Fruit fly (Drosophila melanogaster) whole organism, embryonic: Measurements from ENCODE around the gene CCAP-R.
A peak's percentile ranks its signal among the peaks of the same experiment; 100 is the strongest.

Source experiments
- B-H1 ChIP-seq: fragments of 200-800 bp; sonication (Bioruptor generic); IDR thresholded peaks from 3 replicates; pipeline ENCODE4 v1.3.6; 2022; ENCODE audit warnings: missing biosample characterization, missing genetic modification characterization
- CG11456 ChIP-seq: fragments of 200-800 bp; sonication (Bioruptor generic); IDR thresholded peaks from 3 replicates; pipeline ENCODE4 v1.3.6; 2022; ENCODE audit warnings: missing biosample characterization, missing genetic modification characterization
- CG13287 ChIP-seq: fragments of 200-800 bp; sonication (Bioruptor generic); IDR thresholded peaks from 2 replicates; pipeline ENCODE4 v1.3.6; 2022; ENCODE audit warnings: missing biosample characterization, missing genetic modification characterization; ENCODE audit not compliant: partially characterized antibody
- CG30431 ChIP-seq: fragments of 200-800 bp; sonication (Bioruptor generic); optimal IDR thresholded peaks from 2 replicates; lab custom pipeline; 2017; ENCODE audit warnings: missing biosample characterization, missing genetic modification characterization
- CG6175 ChIP-seq: fragments of 200-800 bp; sonication (Bioruptor generic); IDR thresholded peaks from 3 replicates; pipeline ENCODE4 v1.3.6; 2022; ENCODE audit warnings: missing biosample characterization, missing genetic modification characterization
- CG9817 ChIP-seq: fragments of 200-800 bp; sonication (Bioruptor generic); optimal IDR thresholded peaks from 2 replicates; lab custom pipeline; 2018; ENCODE audit warnings: missing biosample characterization, mild to moderate bottlenecking, missing genetic modification characterization, moderate library complexity
- Doc2 ChIP-seq: fragments of 200-800 bp; sonication (Bioruptor generic); IDR thresholded peaks from 2 replicates; pipeline ENCODE4 v1.3.6; 2022; ENCODE audit warnings: missing biosample characterization, missing genetic modification characterization
- Drgx ChIP-seq: fragments of 200-800 bp; sonication (Bioruptor generic); IDR thresholded peaks from 2 replicates; pipeline ENCODE4 v1.3.6; 2022; ENCODE audit warnings: missing biosample characterization, missing genetic modification characterization
- Ets65A ChIP-seq: fragments of 200-800 bp; sonication (Bioruptor generic); peaks from one replicate; lab custom pipeline; 2016; ENCODE audit warnings: missing biosample characterization, missing genetic modification characterization
- Hr39 ChIP-seq: fragments of >200 bp; optimal IDR thresholded peaks from 2 replicates; lab custom pipeline; 2017
- MBD-R2 ChIP-seq: fragments of 200-800 bp; sonication (Bioruptor generic); IDR thresholded peaks from 2 replicates; pipeline ENCODE4 v1.3.6; 2022; ENCODE audit warnings: missing biosample characterization, missing genetic modification characterization
- NFAT ChIP-seq: fragments of 200-800 bp; sonication (Bioruptor generic); IDR thresholded peaks from 2 replicates; pipeline ENCODE4 v1.3.6; 2022; ENCODE audit warnings: missing biosample characterization, missing genetic modification characterization
- Nf-YC ChIP-seq: fragments of 200-800 bp; optimal IDR thresholded peaks from 3 replicates; lab custom pipeline; 2019; ENCODE audit warnings: missing biosample characterization, mild to moderate bottlenecking, missing genetic modification characterization, moderate library complexity
- Poxn ChIP-seq: fragments of 200-800 bp; sonication (Bioruptor generic); IDR thresholded peaks from 2 replicates; pipeline ENCODE4 v1.3.6; 2022; ENCODE audit warnings: missing biosample characterization, missing genetic modification characterization
- Rx ChIP-seq: fragments of 200-800 bp; sonication (Bioruptor generic); IDR thresholded peaks from 2 replicates; pipeline ENCODE4 v1.3.6; 2022; ENCODE audit warnings: missing biosample characterization, missing genetic modification characterization
- chn ChIP-seq: fragments of 200-800 bp; sonication (Bioruptor generic); optimal IDR thresholded peaks from 2 replicates; lab custom pipeline; 2016; ENCODE audit warnings: missing biosample characterization, missing genetic modification characterization
- dysf ChIP-seq: fragments of 200-800 bp; sonication (Bioruptor generic); IDR thresholded peaks from 3 replicates; pipeline ENCODE4 v1.3.6; 2022; ENCODE audit warnings: missing biosample characterization, missing genetic modification characterization
- kah ChIP-seq: fragments of 200-800 bp; sonication (Bioruptor generic); optimal IDR thresholded peaks from 2 replicates; lab custom pipeline; 2018; ENCODE audit warnings: missing biosample characterization, mild to moderate bottlenecking, missing genetic modification characterization
- ken ChIP-seq: fragments of 200-800 bp; sonication (Bioruptor generic); IDR thresholded peaks from 3 replicates; pipeline ENCODE4 v1.3.6; 2022; ENCODE audit warnings: missing biosample characterization, missing genetic modification characterization
- onecut ChIP-seq: fragments of 200-800 bp; sonication (Bioruptor generic); IDR thresholded peaks from 2 replicates; pipeline ENCODE4 v1.3.6; 2022; ENCODE audit warnings: missing biosample characterization, missing genetic modification characterization
- org-1 ChIP-seq: fragments of 200-800 bp; sonication (Bioruptor generic); optimal IDR thresholded peaks from 2 replicates; lab custom pipeline; 2017; ENCODE audit warnings: missing biosample characterization, missing genetic modification characterization
- pan ChIP-seq, 4 experiments: fragments of >200 bp in 3 of 4; fragments of 200-800 bp in 1 of 4; sonication (Bioruptor generic) in 1 of 4; optimal IDR thresholded peaks in 3 of 4; IDR thresholded peaks in 1 of 4; 2 replicates each; pipeline versions ENCODE4 v1.3.6 to Lab custom; 2017 to 2022; ENCODE audit warnings: missing biosample characterization in 2 of 4, missing genetic modification characterization in 2 of 4, mixed read lengths in 1 of 4
- prd ChIP-seq, 3 experiments: fragments of >200 bp in 2 of 3; fragments of 200-800 bp in 1 of 3; sonication (Bioruptor generic) in 1 of 3; optimal IDR thresholded peaks in 2 of 3; IDR thresholded peaks in 1 of 3; 2 replicates in 2 of 3; 3 replicates in 1 of 3; pipeline versions ENCODE4 v1.3.6 to Lab custom; 2017 to 2022; ENCODE audit warnings: missing biosample characterization in 1 of 3, missing genetic modification characterization in 1 of 3
- row ChIP-seq: fragments of 200-800 bp; sonication (Bioruptor generic); IDR thresholded peaks from 3 replicates; pipeline ENCODE4 v1.3.6; 2022; ENCODE audit warnings: missing biosample characterization, missing genetic modification characterization
- sc ChIP-seq, 3 experiments: fragments of >200 bp in 2 of 3; fragments of 200-800 bp in 1 of 3; sonication (Bioruptor generic) in 1 of 3; optimal IDR thresholded peaks; 2 replicates in 2 of 3; 3 replicates in 1 of 3; lab custom pipeline; 2017; ENCODE audit warnings: mild to moderate bottlenecking in 1 of 3, missing biosample characterization in 1 of 3, missing genetic modification characterization in 1 of 3, missing genetic modification reagents in 1 of 3
- ssp ChIP-seq: fragments of 200-800 bp; sonication (Bioruptor generic); IDR thresholded peaks from 2 replicates; pipeline ENCODE4 v1.3.6; 2022; ENCODE audit warnings: missing biosample characterization, missing genetic modification characterization
- sug ChIP-seq: fragments of 200-800 bp; optimal IDR thresholded peaks from 2 replicates; lab custom pipeline; 2019; ENCODE audit warnings: missing biosample characterization, mild to moderate bottlenecking, missing genetic modification characterization, moderate library complexity

The CCAP-R gene

DNA sequence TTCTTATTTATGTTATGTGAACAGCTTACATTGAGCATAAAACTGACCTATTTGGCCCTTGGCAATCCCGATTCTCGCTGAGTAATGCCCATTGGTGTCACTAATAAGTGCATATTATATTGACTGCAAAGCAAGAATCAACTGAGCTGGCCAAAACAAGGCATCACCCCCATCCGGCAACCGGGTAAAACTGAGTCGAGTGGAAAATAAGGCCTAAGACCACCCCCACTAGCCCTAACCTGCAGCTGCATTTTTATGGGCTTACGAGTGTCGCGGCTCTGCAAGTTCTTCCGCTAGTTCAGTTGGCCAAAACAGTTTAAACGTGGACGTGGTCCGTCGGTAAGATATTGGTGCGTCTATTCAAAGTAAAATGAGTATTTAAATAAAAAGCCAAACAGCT, 5.6 kb upstream of the CCAP-R start, which contains the start of gene boss:
Gene boss, plus strand, starts transcription at position 301 of the 400 bp plus-strand sequence.
- TF ChIP-seq Drgx (no peak), Ets65A (GFP tag; lab: Kevin White, UChicago) (peak; percentile 69)
- TF ChIP-seq, all 482 proteins: peak for 1

DNA sequence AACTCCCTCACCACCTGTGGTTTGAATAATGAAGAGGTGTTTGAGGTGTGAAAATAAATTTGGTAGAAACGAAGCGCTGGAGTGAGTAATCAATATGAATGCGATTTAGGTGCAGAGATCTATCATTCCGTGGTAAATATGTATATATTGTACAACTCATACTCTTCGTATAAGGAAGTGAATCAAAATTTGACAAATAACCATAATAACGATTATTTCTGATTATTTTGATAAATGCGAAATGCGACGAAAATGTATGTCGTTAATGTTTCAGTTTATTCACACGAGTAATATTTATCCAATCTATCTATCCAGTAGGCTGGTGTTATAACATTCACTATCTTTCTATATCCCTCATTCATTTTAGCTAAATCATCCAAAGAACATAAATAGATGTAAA, 2.9 kb upstream of the CCAP-R start, which contains the start of gene CG14540:
Gene CG14540, plus strand, starts transcription at position 301 of the 400 bp plus-strand sequence.
- TF ChIP-seq B-H1 (GFP tag; lab: Robert Waterston, UW) (no peak), prd (optimal IDR thresholded peaks at IDR 0.05; lab: Kevin White, UChicago) (no peak), prd (GFP tag; IDR thresholded peaks at IDR 0.05; lab: Robert Waterston, UW) (no peak)

- TF ChIP-seq pan (optimal IDR thresholded peaks at IDR 0.05; lab: Kevin White, UChicago) (no peak), pan (GFP tag; optimal IDR thresholded peaks at IDR 0.05 in 1 of 2, IDR thresholded peaks at IDR 0.05 in 1 of 2) (peak in 1 of 2 experiments; percentile 13), Hr39 (lab: Kevin White, UChicago) (peak; percentile 69), sc (optimal IDR thresholded peaks at IDR 0.05; lab: Kevin White, UChicago) (no peak), sc (GFP tag; optimal IDR thresholded peaks at IDR 0.05; lab: Kevin White, UChicago) (no peak), CG11456 (GFP tag; lab: Robert Waterston, UW) (0 out of 3 replicates have a peak, but pooled peaks have one; percentile 32), org-1 (no peak), ken (GFP tag; lab: Robert Waterston, UW) (0 out of 3 replicates have a peak, but pooled peaks have one; percentile 20), dysf (GFP tag; lab: Robert Waterston, UW) (0 out of 3 replicates have a peak, but pooled peaks have one; percentile 12)
Measured at dm6 chr3R:25941310-25941709, 14.8 kb downstream of the CCAP-R start.

dm6 chr3R:25922534-25922933, 33.5 kb downstream of the CCAP-R start, which contains the start of gene CG14546:
CG14546 (minus strand) TSS chr3R:25922634.
- TF ChIP-seq kah (GFP tag; lab: Kevin White, UChicago) = no peak
- no peak for TF ChIP-seq CG13287 (GFP tag; lab: Robert Waterston, UW)
- no peak for TF ChIP-seq ssp (GFP tag; lab: Robert Waterston, UW)
- TF ChIP-seq NFAT (GFP tag; lab: Robert Waterston, UW) = no peak

DNA sequence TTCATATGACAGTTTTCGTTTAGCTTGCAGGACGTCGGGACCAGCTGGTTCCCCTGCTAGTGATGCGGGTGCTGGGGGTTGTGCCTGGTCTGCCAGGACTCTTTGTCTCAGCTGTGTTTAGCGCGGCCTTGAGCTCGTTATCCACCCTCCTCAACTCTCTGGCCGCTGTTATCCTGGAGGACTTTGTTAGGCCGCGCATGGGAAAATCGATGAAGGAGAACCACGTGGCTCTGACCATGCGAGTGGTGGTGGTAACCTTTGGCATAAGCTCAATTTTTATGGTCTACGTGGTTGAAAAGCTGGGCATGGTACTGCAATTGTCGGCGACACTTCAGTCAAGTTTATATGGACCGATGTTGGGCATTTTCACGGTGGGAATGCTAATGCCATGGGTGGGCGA, 36.2 kb downstream of the CCAP-R start:
- TF ChIP-seq onecut (peak; percentile 92), MBD-R2 (GFP tag; lab: Robert Waterston, UW) (0 out of 2 replicates have a peak, but pooled peaks have one; percentile 21), Poxn (GFP tag; lab: Robert Waterston, UW) (no peak)

DNA sequence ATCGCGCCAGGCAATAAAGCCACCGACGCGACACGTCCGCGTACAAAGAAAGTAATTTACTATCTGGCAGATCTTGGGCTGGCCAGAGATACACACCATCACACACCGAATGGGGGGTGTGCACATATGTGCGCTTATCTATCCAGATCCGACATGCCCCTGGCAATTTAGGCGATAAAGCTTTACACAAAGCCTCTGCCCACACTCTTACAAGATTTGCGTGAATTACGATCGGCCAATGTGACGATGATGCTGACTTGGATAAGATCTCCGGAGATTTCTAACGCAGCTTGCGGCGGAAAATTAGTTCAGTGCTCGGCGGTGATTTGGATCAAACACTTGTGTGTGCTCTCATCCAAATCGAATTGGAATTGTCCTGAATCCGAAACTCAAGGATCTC, 49.3 kb downstream of the CCAP-R start, which contains the start of gene kumpel:
Gene kumpel, plus strand, starts transcription at position 301 of the 400 bp plus-strand sequence.
- TF ChIP-seq CG30431 (no peak), CG6175 (GFP tag; lab: Robert Waterston, UW) (no peak), Rx (GFP tag; lab: Robert Waterston, UW) (no peak), Nf-YC (tag; lab: Kevin White, UChicago) (no peak), Doc2 (GFP tag; lab: Robert Waterston, UW) (no peak), CG9817 (tag; lab: Kevin White, UChicago) (no peak), row (GFP tag; lab: Robert Waterston, UW) (no peak), MBD-R2 (GFP tag; lab: Robert Waterston, UW) (no peak)

DNA sequence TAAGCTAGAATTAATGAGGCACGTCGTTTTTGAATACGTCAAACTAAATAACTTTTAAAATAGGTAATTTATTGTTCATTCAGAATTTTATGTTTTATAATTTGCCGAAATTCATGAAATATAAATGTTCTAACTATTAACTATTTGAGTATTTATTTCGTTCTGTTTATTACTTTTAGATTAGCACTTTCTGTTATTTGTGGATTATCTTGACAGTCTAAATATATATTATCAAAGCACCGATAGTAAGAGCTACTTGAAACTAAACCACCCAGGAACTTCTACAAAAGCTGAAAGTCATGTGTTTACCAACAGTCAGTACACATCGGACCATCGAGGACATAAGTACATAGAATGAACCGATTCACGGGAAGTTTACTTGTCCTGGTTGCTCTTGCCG, 53.7 kb downstream of the CCAP-R start, which contains the start of gene CG31089:
Gene CG31089, plus strand, starts transcription at position 301 of the 400 bp plus-strand sequence.
- TF ChIP-seq sug (tag; lab: Kevin White, UChicago) = peak; percentile 56
- TF ChIP-seq chn (GFP tag; lab: Kevin White, UChicago) = no peak
